Fruit fly (Drosophila melanogaster) whole organism, embryonic: ENCODE results near the gene rho-5.

Experiments
- CG10462 ChIP-seq: fragments of 200-800 bp; sonication (Bioruptor generic); optimal IDR thresholded peaks from 2 replicates; lab custom pipeline; 2016; ENCODE audit warnings: missing biosample characterization, missing genetic modification characterization
- CG10959 ChIP-seq: fragments of 200-800 bp; sonication (Bioruptor generic); IDR thresholded peaks from 2 replicates; pipeline ENCODE4 v1.3.6; 2022; ENCODE audit warnings: missing biosample characterization, missing genetic modification characterization
- CG12219 ChIP-seq: fragments of 200-800 bp; sonication (Bioruptor generic); optimal IDR thresholded peaks from 3 replicates; lab custom pipeline; 2018; ENCODE audit warnings: missing biosample characterization, mild to moderate bottlenecking, missing genetic modification characterization
- CG12299 ChIP-seq: fragments of 200-800 bp; sonication (Bioruptor generic); optimal IDR thresholded peaks from 2 replicates; lab custom pipeline; 2018; ENCODE audit warnings: missing biosample characterization, mild to moderate bottlenecking, missing genetic modification characterization
- CG14014 ChIP-seq: fragments of 200-800 bp; sonication (Bioruptor generic); IDR thresholded peaks from 2 replicates; pipeline ENCODE4 v1.3.6; 2022; ENCODE audit warnings: missing biosample characterization, missing genetic modification characterization
- CG17829 ChIP-seq: fragments of 200-800 bp; optimal IDR thresholded peaks from 2 replicates; lab custom pipeline; 2019; ENCODE audit warnings: missing biosample characterization, mild to moderate bottlenecking, missing genetic modification characterization, moderate library complexity
- CG31224 ChIP-seq: fragments of 200-800 bp; sonication (Bioruptor generic); IDR thresholded peaks from 2 replicates; pipeline ENCODE4 v1.3.6; 2022; ENCODE audit warnings: missing biosample characterization, missing genetic modification characterization
- CG4360 ChIP-seq: fragments of 200-800 bp; sonication (Bioruptor generic); IDR thresholded peaks from 2 replicates; pipeline ENCODE4 v1.3.6; 2022; ENCODE audit warnings: missing biosample characterization, missing genetic modification characterization
- CG43689 ChIP-seq: fragments of 200-800 bp; sonication (Bioruptor generic); IDR thresholded peaks from 2 replicates; pipeline ENCODE4 v1.3.6; 2022; ENCODE audit warnings: missing biosample characterization, missing genetic modification characterization
- CG6654 ChIP-seq: fragments of 200-800 bp; sonication (Bioruptor generic); optimal IDR thresholded peaks from 2 replicates; lab custom pipeline; 2017; ENCODE audit warnings: missing biosample characterization, mild to moderate bottlenecking, missing genetic modification characterization
- CG6689 ChIP-seq: fragments of 200-800 bp; sonication (Bioruptor generic); IDR thresholded peaks from 2 replicates; pipeline ENCODE4 v1.3.6; 2022; ENCODE audit warnings: missing biosample characterization, missing genetic modification characterization
- CG6854 ChIP-seq: fragments of 200-800 bp; sonication (Bioruptor generic); optimal IDR thresholded peaks from 3 replicates; lab custom pipeline; 2017; ENCODE audit warnings: missing biosample characterization, mild to moderate bottlenecking, missing genetic modification characterization
- CG9817 ChIP-seq: fragments of 200-800 bp; sonication (Bioruptor generic); optimal IDR thresholded peaks from 2 replicates; lab custom pipeline; 2018; ENCODE audit warnings: missing biosample characterization, mild to moderate bottlenecking, missing genetic modification characterization, moderate library complexity
- CHES-1-like ChIP-seq: fragments of 200-800 bp; sonication (Bioruptor generic); optimal IDR thresholded peaks from 2 replicates; lab custom pipeline; 2016; ENCODE audit warnings: missing biosample characterization, missing genetic modification characterization
- Dad ChIP-seq: fragments of 200-800 bp; sonication (Bioruptor generic); optimal IDR thresholded peaks from 3 replicates; lab custom pipeline; 2016; ENCODE audit warnings: missing biosample characterization, missing genetic modification characterization
- Doc2 ChIP-seq: fragments of 200-800 bp; sonication (Bioruptor generic); IDR thresholded peaks from 2 replicates; pipeline ENCODE4 v1.3.6; 2022; ENCODE audit warnings: missing biosample characterization, missing genetic modification characterization
- Doc3 ChIP-seq: fragments of 200-800 bp; sonication (Bioruptor generic); IDR thresholded peaks from 3 replicates; pipeline ENCODE4 v1.3.6; 2022; ENCODE audit warnings: missing biosample characterization, missing genetic modification characterization; ENCODE audit not compliant: partially characterized antibody
- Ets65A ChIP-seq: fragments of 200-800 bp; sonication (Bioruptor generic); peaks from one replicate; lab custom pipeline; 2016; ENCODE audit warnings: missing biosample characterization, missing genetic modification characterization
- MESR4 ChIP-seq: fragments of 200-800 bp; sonication (Bioruptor generic); optimal IDR thresholded peaks from 2 replicates; lab custom pipeline; 2018; ENCODE audit warnings: missing biosample characterization, mild to moderate bottlenecking, missing genetic modification characterization, moderate library complexity
- Meics ChIP-seq: fragments of 200-800 bp; sonication (Bioruptor generic); optimal IDR thresholded peaks from 2 replicates; lab custom pipeline; 2017; ENCODE audit warnings: missing biosample characterization, mild to moderate bottlenecking, missing genetic modification characterization
- Sox102F ChIP-seq: fragments of 200-800 bp; sonication (Bioruptor generic); optimal IDR thresholded peaks from 2 replicates; lab custom pipeline; 2018; ENCODE audit warnings: missing biosample characterization, mild to moderate bottlenecking, missing genetic modification characterization, moderate library complexity
- TFAM ChIP-seq: fragments of 200-800 bp; sonication (Bioruptor generic); optimal IDR thresholded peaks from 2 replicates; lab custom pipeline; 2017; ENCODE audit warnings: missing biosample characterization, missing genetic modification characterization, inconsistent platforms
- Tbp ChIP-seq: fragments of >200 bp; optimal IDR thresholded peaks from 2 replicates; lab custom pipeline; 2018; ENCODE audit warnings: missing biosample characterization, missing genetic modification characterization
- ash1 ChIP-seq: fragments of 200-800 bp; sonication (Bioruptor generic); optimal IDR thresholded peaks from 2 replicates; lab custom pipeline; 2018; ENCODE audit warnings: missing biosample characterization, mild to moderate bottlenecking, missing genetic modification characterization
- esg ChIP-seq: fragments of 200-800 bp; sonication (Bioruptor generic); conservative IDR thresholded peaks from 2 replicates; pipeline ENCODE4 v1.3.6; 2022; ENCODE audit warnings: missing biosample characterization, missing genetic modification characterization
- fd3F ChIP-seq: fragments of 200-800 bp; sonication (Bioruptor generic); optimal IDR thresholded peaks from 2 replicates; lab custom pipeline; 2018; ENCODE audit warnings: missing biosample characterization, mild to moderate bottlenecking, missing genetic modification characterization, moderate library complexity
- ham ChIP-seq: fragments of 200-800 bp; sonication (Bioruptor generic); IDR thresholded peaks from 2 replicates; pipeline ENCODE4 v1.3.6; 2022; ENCODE audit warnings: missing biosample characterization, missing genetic modification characterization
- hb ChIP-seq: fragments of 200-800 bp; sonication (Bioruptor generic); IDR thresholded peaks from 3 replicates; pipeline ENCODE4 v1.3.6; 2022; ENCODE audit warnings: missing biosample characterization, missing genetic modification characterization; ENCODE audit not compliant: partially characterized antibody
- hkb ChIP-seq, 2 experiments: fragments of 200-800 bp in 1 of 2; fragments of >200 bp in 1 of 2; sonication (Bioruptor generic) in 1 of 2; IDR thresholded peaks in 1 of 2; optimal IDR thresholded peaks in 1 of 2; 2 replicates each; pipeline versions ENCODE4 v1.3.6 to Lab custom; 2017 to 2022; ENCODE audit warnings: missing biosample characterization in 1 of 2, missing genetic modification characterization in 1 of 2
- jumu ChIP-seq: fragments of 200-800 bp; sonication (Bioruptor generic); optimal IDR thresholded peaks from 3 replicates; lab custom pipeline; 2016; ENCODE audit warnings: missing biosample characterization, missing genetic modification characterization
- ken ChIP-seq: fragments of 200-800 bp; sonication (Bioruptor generic); IDR thresholded peaks from 3 replicates; pipeline ENCODE4 v1.3.6; 2022; ENCODE audit warnings: missing biosample characterization, missing genetic modification characterization
- kni ChIP-seq: fragments of 200-800 bp; sonication (Bioruptor generic); optimal IDR thresholded peaks from 3 replicates; lab custom pipeline; 2017; ENCODE audit warnings: mild to moderate bottlenecking, missing biosample characterization, missing genetic modification reagents, missing genetic modification characterization
- lmd ChIP-seq: fragments of 200-800 bp; sonication (Bioruptor generic); IDR thresholded peaks from 2 replicates; pipeline ENCODE4 v1.3.6; 2022; ENCODE audit warnings: missing biosample characterization, missing genetic modification characterization
- nerfin-1 ChIP-seq: fragments of 200-800 bp; sonication (Bioruptor generic); optimal IDR thresholded peaks from 3 replicates; lab custom pipeline; 2019; ENCODE audit warnings: missing biosample characterization, mild to moderate bottlenecking, missing genetic modification characterization, moderate library complexity
- nerfin-2 ChIP-seq: fragments of 200-800 bp; sonication (Bioruptor generic); IDR thresholded peaks from 2 replicates; pipeline ENCODE4 v1.3.6; 2022; ENCODE audit warnings: missing biosample characterization, missing genetic modification characterization; ENCODE audit not compliant: partially characterized antibody
- odd ChIP-seq: fragments of 200-800 bp; sonication (Bioruptor generic); optimal IDR thresholded peaks from 2 replicates; lab custom pipeline; 2017; ENCODE audit warnings: missing biosample characterization, mild to moderate bottlenecking, missing genetic modification characterization
- onecut ChIP-seq: fragments of 200-800 bp; sonication (Bioruptor generic); IDR thresholded peaks from 2 replicates; pipeline ENCODE4 v1.3.6; 2022; ENCODE audit warnings: missing biosample characterization, missing genetic modification characterization
- pnt ChIP-seq: fragments of 200-800 bp; sonication (Bioruptor generic); optimal IDR thresholded peaks from 3 replicates; lab custom pipeline; 2016; ENCODE audit warnings: missing biosample characterization, missing genetic modification characterization
- pzg ChIP-seq: fragments of 200-800 bp; sonication (Bioruptor generic); optimal IDR thresholded peaks from 3 replicates; lab custom pipeline; 2018; ENCODE audit warnings: missing biosample characterization, mild to moderate bottlenecking, missing genetic modification characterization, moderate library complexity
- rib ChIP-seq: fragments of 200-800 bp; sonication (Bioruptor generic); IDR thresholded peaks from 2 replicates; pipeline ENCODE4 v1.3.6; 2022; ENCODE audit warnings: missing biosample characterization, missing genetic modification characterization
- scrt ChIP-seq: fragments of 200-800 bp; sonication (Bioruptor generic); optimal IDR thresholded peaks from 2 replicates; lab custom pipeline; 2018; ENCODE audit warnings: missing biosample characterization, mild to moderate bottlenecking, missing genetic modification characterization, moderate library complexity
- seq ChIP-seq: fragments of 200-800 bp; sonication (Bioruptor generic); IDR thresholded peaks from 2 replicates; pipeline ENCODE4 v1.3.6; 2022; ENCODE audit warnings: missing biosample characterization, missing genetic modification characterization
- vnd ChIP-seq: fragments of 200-800 bp; sonication (Bioruptor generic); IDR thresholded peaks from 3 replicates; pipeline ENCODE4 v1.3.6; 2022; ENCODE audit warnings: missing biosample characterization, missing genetic modification characterization; ENCODE audit not compliant: partially characterized antibody

rho-5 gene

dm6 chr2L:10396877-10397587 lies 23.3 kb upstream of the rho-5 start (continued):
- TF ChIP-seq CG6689 = no peak
- no peak for TF ChIP-seq nerfin-1 (tag; lab: Kevin White, UChicago)
- TF ChIP-seq Tbp (GFP tag; lab: Kevin White, UChicago) = no peak
- peak; percentile 70 for TF ChIP-seq MESR4 (GFP tag; lab: Kevin White, UChicago)
- peak; percentile 56 for TF ChIP-seq odd
- TF ChIP-seq CG10462 = no peak
- no peak for TF ChIP-seq Meics (GFP tag; lab: Kevin White, UChicago)
- TF ChIP-seq Doc2 = no peak
- TF ChIP-seq lmd = no peak
- TF ChIP-seq CG4360 (GFP tag; lab: Robert Waterston, UW) = no peak
- peak; percentile 23 for TF ChIP-seq CG12299 (tag; lab: Kevin White, UChicago)
- no peak for TF ChIP-seq CG6854 (GFP tag; lab: Kevin White, UChicago)
- no peak for TF ChIP-seq ash1
- no peak for TF ChIP-seq CG6654 (GFP tag; lab: Kevin White, UChicago)
- no peak for TF ChIP-seq TFAM
- TF ChIP-seq CG10959 (GFP tag; lab: Robert Waterston, UW) = no peak
- TF ChIP-seq kni (GFP tag; lab: Kevin White, UChicago) = peak; percentile 37
- TF ChIP-seq esg (GFP tag; lab: Robert Waterston, UW) = no peak
- TF ChIP-seq Doc3 (GFP tag; lab: Robert Waterston, UW) = no peak
- no peak for TF ChIP-seq Sox102F (GFP tag; lab: Kevin White, UChicago)
- TF ChIP-seq CHES-1-like = no peak
- no peak for TF ChIP-seq CG43689 (GFP tag; lab: Robert Waterston, UW)
- TF ChIP-seq onecut (GFP tag; lab: Robert Waterston, UW) = no peak
- TF ChIP-seq scrt (GFP tag; lab: Kevin White, UChicago) = no peak
- no peak for TF ChIP-seq hb (GFP tag; lab: Robert Waterston, UW)
- TF ChIP-seq pzg = no peak
- TF ChIP-seq jumu (GFP tag; lab: Kevin White, UChicago) = no peak
- TF ChIP-seq rib (GFP tag; lab: Robert Waterston, UW) = no peak
- TF ChIP-seq Dad (GFP tag; lab: Kevin White, UChicago) = no peak
- no peak for TF ChIP-seq CG31224 (GFP tag; lab: Robert Waterston, UW)
- TF ChIP-seq CG14014 (GFP tag; lab: Robert Waterston, UW) = peak; percentile 27; the same call in 1 of the 2 replicates
- no peak for TF ChIP-seq CG12219 (GFP tag; lab: Kevin White, UChicago)
- TF ChIP-seq CG9817 (tag; lab: Kevin White, UChicago) = no peak
- TF ChIP-seq hkb (optimal IDR thresholded peaks at IDR 0.05; lab: Kevin White, UChicago) = no peak
- TF ChIP-seq hkb (GFP tag; IDR thresholded peaks at IDR 0.05; lab: Robert Waterston, UW) = no peak
- TF ChIP-seq pnt = no peak
- TF ChIP-seq Ets65A = no peak
- TF ChIP-seq vnd (GFP tag; lab: Robert Waterston, UW) = no peak
- TF ChIP-seq CG17829 (tag; lab: Kevin White, UChicago) = no peak
- TF ChIP-seq ham (GFP tag; lab: Robert Waterston, UW) = no peak
- no peak for TF ChIP-seq seq (GFP tag; lab: Robert Waterston, UW)
- TF ChIP-seq nerfin-2 = no peak
- TF ChIP-seq ken (GFP tag; lab: Robert Waterston, UW) = no peak
- TF ChIP-seq fd3F (GFP tag; lab: Kevin White, UChicago) = no peak
